Worm (Caenorhabditis elegans): ENCODE data around the gene F49F1.11.

F49F1.11 gene

ce11 chrIV:4176088-4176487, 34.9 kb upstream of the F49F1.11 start, which contains the start of gene dnj-15:
TSS of gene dnj-15 (plus strand) at chrIV:4176388.
- TF ChIP-seq nhr-76 (tag; optimal IDR thresholded peaks at IDR 0.05) (no peak), ces-1 (GFP tag; optimal IDR thresholded peaks at IDR 0.05) (no peak), unc-62 (GFP tag; optimal IDR thresholded peaks at IDR 0.05) (no peak), lin-32 (GFP tag; optimal IDR thresholded peaks at IDR 0.05) (no peak), pha-4 (tag; optimal IDR thresholded peaks at IDR 0.05) (no peak), elt-1 (tag; optimal IDR thresholded peaks at IDR 0.05; ENCODE audit: borderline replicate concordance, insufficient read depth) (no peak), ceh-43 (GFP tag; optimal IDR thresholded peaks at IDR 0.05) (no peak), mep-1 (tag; optimal IDR thresholded peaks at IDR 0.05) (no peak), nhr-237 (tag; optimal IDR thresholded peaks at IDR 0.05) (no peak), ham-2 (GFP tag; optimal IDR thresholded peaks at IDR 0.05) (no peak), ceh-39 (tag; optimal IDR thresholded peaks at IDR 0.05) (no peak), ceh-83 (GFP tag; optimal IDR thresholded peaks at IDR 0.05) (no peak), lin-13 (tag; optimal IDR thresholded peaks at IDR 0.05) (no peak), M03D4.4 (tag; optimal IDR thresholded peaks at IDR 0.05) (no peak), zip-8 (tag; optimal IDR thresholded peaks at IDR 0.05) (no peak)

- TF ChIP-seq unc-62 (GFP tag; optimal IDR thresholded peaks at IDR 0.05) (no peak), elt-1 (tag; optimal IDR thresholded peaks at IDR 0.05; ENCODE audit: borderline replicate concordance, insufficient read depth) (no peak), ces-1 (GFP tag; optimal IDR thresholded peaks at IDR 0.05) (no peak), cnd-1 (tag; optimal IDR thresholded peaks at IDR 0.05) (no peak), hlh-1 (tag; optimal IDR thresholded peaks at IDR 0.05) (no peak), unc-120 (tag; optimal IDR thresholded peaks at IDR 0.05; ENCODE audit: poor library complexity, severe bottlenecking) (no peak), elt-3 (tag; optimal IDR thresholded peaks at IDR 0.05) (no peak), pha-4 (tag; optimal IDR thresholded peaks at IDR 0.05) (no peak), blmp-1 (tag; optimal IDR thresholded peaks at IDR 0.05) (no peak), lin-13 (tag; optimal IDR thresholded peaks at IDR 0.05) (no peak), ztf-11 (tag; optimal IDR thresholded peaks at IDR 0.05) (no peak), unc-39 (tag; optimal IDR thresholded peaks at IDR 0.05) (no peak), ham-2 (GFP tag; optimal IDR thresholded peaks at IDR 0.05) (no peak)
These were observed 32.6 kb upstream of the F49F1.11 start, which contains the start of gene rnp-3 for ce11 chrIV:4173789-4174188. TSS of gene rnp-3 (plus strand) at chrIV:4174089.

- no peak for TF ChIP-seq ceh-39 (tag; optimal IDR thresholded peaks at IDR 0.05)
- TF ChIP-seq ham-2 (GFP tag; optimal IDR thresholded peaks at IDR 0.05), result no peak
- TF ChIP-seq mep-1 (tag; optimal IDR thresholded peaks at IDR 0.05), result no peak
- TF ChIP-seq nhr-12 (tag; optimal IDR thresholded peaks at IDR 0.05), result no peak
- no peak for TF ChIP-seq nhr-28 (tag; optimal IDR thresholded peaks at IDR 0.05)
- no peak for TF ChIP-seq lsy-2 (tag; optimal IDR thresholded peaks at IDR 0.05)
- TF ChIP-seq sem-2 (GFP tag; optimal IDR thresholded peaks at IDR 0.05), result no peak
- no peak for TF ChIP-seq nhr-76 (tag; optimal IDR thresholded peaks at IDR 0.05)
- TF ChIP-seq hlh-1 (tag; optimal IDR thresholded peaks at IDR 0.05), result no peak
- TF ChIP-seq lin-13 (tag; optimal IDR thresholded peaks at IDR 0.05), result no peak
- TF ChIP-seq unc-62 (GFP tag; optimal IDR thresholded peaks at IDR 0.05), result no peak
- no peak for TF ChIP-seq M03D4.4 (tag; optimal IDR thresholded peaks at IDR 0.05)
- no peak for TF ChIP-seq elt-1 (tag; optimal IDR thresholded peaks at IDR 0.05; ENCODE audit: borderline replicate concordance, insufficient read depth)
These were observed 31.0 kb upstream of the F49F1.11 start for ce11 chrIV:4172242-4172641.

ce11 chrIV:4171531-4172163, 30.4 kb upstream of the F49F1.11 start, which contains the start of the genes K08D10.13 and rnp-2:
TSS of gene K08D10.13 (minus strand) at chrIV:4171581.
TSS of gene rnp-2 (plus strand) at chrIV:4172076.
- TF ChIP-seq lin-13 (tag; optimal IDR thresholded peaks at IDR 0.05) (peak; percentile 4), mep-1 (tag; optimal IDR thresholded peaks at IDR 0.05) (peak; percentile 41), lin-32 (GFP tag; optimal IDR thresholded peaks at IDR 0.05) (no peak), lsy-2 (tag; optimal IDR thresholded peaks at IDR 0.05) (peak; percentile 60)

ce11 chrIV:4167296-4167695, 26.1 kb upstream of the F49F1.11 start:
- TF ChIP-seq nhr-2 (tag; optimal IDR thresholded peaks at IDR 0.05) (no peak), snpc-4 (tag; optimal IDR thresholded peaks at IDR 0.05) (no peak), zip-8 (tag; optimal IDR thresholded peaks at IDR 0.05) (peak; percentile 100), tbx-8 (GFP tag; optimal IDR thresholded peaks at IDR 0.05) (no peak), nhr-28 (tag; optimal IDR thresholded peaks at IDR 0.05) (no peak), unc-62 (GFP tag; optimal IDR thresholded peaks at IDR 0.05) (no peak)
